Fruit fly (Drosophila melanogaster) Kc167 (cell line): Measurements from ENCODE around the gene CG8516.

Source experiments
- h ChIP-seq: fragments of >200 bp; optimal IDR thresholded peaks from 3 replicates; lab custom pipeline; 2018; ENCODE audit warnings: missing external identifiers
- insv ChIP-seq: fragments of >200 bp; optimal IDR thresholded peaks from 3 replicates; lab custom pipeline; 2018; ENCODE audit warnings: missing external identifiers

DNA sequence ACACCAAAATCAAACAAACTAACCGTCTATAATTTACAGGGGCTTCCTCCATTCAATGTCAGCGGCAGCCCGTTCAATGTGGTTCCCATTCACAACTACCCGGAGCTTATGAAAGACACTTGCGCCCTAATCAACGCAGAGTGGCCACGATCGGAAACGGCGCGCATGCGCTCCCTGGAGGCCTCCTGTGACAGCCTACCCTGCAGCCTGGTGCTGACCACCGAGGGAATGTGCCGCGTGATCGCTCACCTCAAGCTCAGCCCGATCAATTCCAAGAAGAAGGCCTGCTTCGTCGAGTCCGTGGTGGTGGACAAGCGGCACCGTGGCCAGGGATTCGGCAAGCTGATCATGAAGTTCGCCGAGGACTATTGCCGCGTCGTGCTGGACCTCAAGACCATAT, 24.2 kb upstream of the CG8516 start, which contains the start of gene MED6:
- TF ChIP-seq h (lab: Kevin White, UChicago) (no peak), insv (lab: Kevin White, UChicago) (no peak)
